Worm (Caenorhabditis elegans): Measurements from ENCODE around the gene cyn-1.

cyn-1 gene

DNA sequence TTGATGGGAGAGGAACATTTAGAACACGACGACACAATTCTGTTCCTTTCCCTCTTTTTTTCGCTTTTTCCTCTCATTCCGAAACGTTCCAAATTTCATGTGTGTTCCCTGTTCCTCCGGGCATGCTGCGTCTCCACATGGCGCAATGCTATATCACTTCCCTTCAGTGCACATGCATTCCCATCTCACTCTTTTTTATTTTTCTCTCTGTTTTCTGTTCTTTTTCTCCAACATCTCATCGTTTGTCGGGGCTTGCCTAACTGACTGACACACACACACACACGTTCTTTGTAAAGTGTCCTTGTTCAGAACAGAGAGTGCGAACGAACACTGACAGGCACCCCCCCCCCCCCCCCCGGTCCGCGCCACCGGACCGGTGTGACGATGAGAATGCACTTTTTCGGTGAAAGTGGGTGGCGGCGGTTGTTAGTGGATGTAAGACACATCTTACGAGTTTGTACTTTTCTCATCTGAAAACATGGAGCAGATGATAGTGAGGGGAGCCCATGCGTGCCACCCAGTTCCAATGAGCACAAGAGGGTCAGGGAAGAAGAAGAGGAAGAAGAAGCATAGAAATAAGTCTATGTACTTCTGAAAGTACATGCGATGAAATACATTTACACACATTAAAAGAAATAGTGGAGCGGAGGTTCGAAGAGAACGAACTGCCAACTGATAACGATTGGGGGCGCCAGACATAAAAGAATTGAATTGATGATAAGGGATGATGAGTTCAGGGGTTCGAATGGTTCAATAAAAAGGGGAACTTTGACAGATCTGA is 12.6 kb downstream of the cyn-1 start:
- TF ChIP-seq tbx-11 (GFP tag; IDR thresholded peaks at IDR 0.05), result no peak
- TF ChIP-seq tbx-37 (GFP tag; conservative IDR thresholded peaks at IDR 0.05), result no peak
- TF ChIP-seq ets-7 (tag; optimal IDR thresholded peaks at IDR 0.05), result no peak
- TF ChIP-seq hmg-4 (GFP tag; optimal IDR thresholded peaks at IDR 0.05), result no peak
- no peak for TF ChIP-seq ceh-13 (GFP tag; optimal IDR thresholded peaks at IDR 0.05)
- TF ChIP-seq hnd-1 (tag; optimal IDR thresholded peaks at IDR 0.05), result no peak
- TF ChIP-seq aly-1 (tag; optimal IDR thresholded peaks at IDR 0.05), result no peak
- no peak for TF ChIP-seq F13C5.2 (tag; optimal IDR thresholded peaks at IDR 0.05)
- TF ChIP-seq hmbx-1 (tag; optimal IDR thresholded peaks at IDR 0.05), result no peak
- no peak for TF ChIP-seq B0310.2 (tag; optimal IDR thresholded peaks at IDR 0.05)
- no peak for TF ChIP-seq tra-4 (tag; optimal IDR thresholded peaks at IDR 0.05)
- TF ChIP-seq sea-1 (GFP tag; conservative IDR thresholded peaks at IDR 0.05), result no peak
- no peak for TF ChIP-seq ceh-36 (tag; optimal IDR thresholded peaks at IDR 0.05)

ce11 chrV:14369412-14369811 is 13.5 kb downstream of the cyn-1 start:
- TF ChIP-seq tra-4 (tag; optimal IDR thresholded peaks at IDR 0.05) (no peak), F13C5.2 (tag; optimal IDR thresholded peaks at IDR 0.05) (no peak), pes-1 (GFP tag; IDR thresholded peaks at IDR 0.05) (no peak), ets-7 (tag; optimal IDR thresholded peaks at IDR 0.05) (no peak), scrt-1 (GFP tag; IDR thresholded peaks at IDR 0.05) (no peak), tbx-37 (GFP tag; conservative IDR thresholded peaks at IDR 0.05) (no peak), tbx-11 (GFP tag; IDR thresholded peaks at IDR 0.05) (no peak), aly-1 (tag; optimal IDR thresholded peaks at IDR 0.05) (no peak), ceh-13 (GFP tag; optimal IDR thresholded peaks at IDR 0.05) (no peak), hnd-1 (tag; optimal IDR thresholded peaks at IDR 0.05) (no peak), ceh-36 (tag; optimal IDR thresholded peaks at IDR 0.05) (no peak), hmbx-1 (tag; optimal IDR thresholded peaks at IDR 0.05) (no peak), B0310.2 (tag; optimal IDR thresholded peaks at IDR 0.05) (no peak), sea-1 (GFP tag; conservative IDR thresholded peaks at IDR 0.05) (no peak), hmg-4 (GFP tag; optimal IDR thresholded peaks at IDR 0.05) (no peak)

DNA sequence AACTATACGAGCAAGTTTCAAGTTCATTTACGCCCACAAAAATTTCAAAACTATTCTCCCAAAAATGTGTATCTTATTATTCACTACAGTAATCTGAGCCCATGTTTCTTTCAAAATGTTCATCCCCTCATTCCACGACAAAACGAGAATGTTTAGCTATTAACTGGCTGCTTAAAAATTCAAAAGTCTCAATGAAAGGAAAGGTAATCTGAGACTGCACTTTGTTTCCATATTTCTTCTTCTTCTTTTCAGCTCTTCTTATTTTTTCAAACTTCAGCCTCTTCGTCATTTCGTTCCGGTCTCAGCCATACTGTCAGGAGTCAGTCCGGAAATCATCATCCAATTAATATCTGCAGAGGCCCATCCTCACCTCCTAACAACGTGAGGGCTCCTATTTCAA is 16.9 kb downstream of the cyn-1 start, which contains the start of gene unc-39:
Gene unc-39 (plus strand): TSS at position 301 of the 400 bp plus-strand sequence.
- TF ChIP-seq scrt-1 (GFP tag; IDR thresholded peaks at IDR 0.05), result no peak
- no peak for TF ChIP-seq sea-1 (GFP tag; conservative IDR thresholded peaks at IDR 0.05)
- TF ChIP-seq tbx-37 (GFP tag; conservative IDR thresholded peaks at IDR 0.05), result no peak
- no peak for TF ChIP-seq hnd-1 (tag; optimal IDR thresholded peaks at IDR 0.05)
- TF ChIP-seq aly-1 (tag; optimal IDR thresholded peaks at IDR 0.05), result no peak
- no peak for TF ChIP-seq B0310.2 (tag; optimal IDR thresholded peaks at IDR 0.05)
- no peak for TF ChIP-seq ama-1 (optimal IDR thresholded peaks at IDR 0.05)
- TF ChIP-seq hmg-4 (GFP tag; optimal IDR thresholded peaks at IDR 0.05), result no peak
- no peak for TF ChIP-seq pes-1 (GFP tag; IDR thresholded peaks at IDR 0.05)
- TF ChIP-seq hmbx-1 (tag; optimal IDR thresholded peaks at IDR 0.05), result no peak

- TF ChIP-seq flt-1 (GFP tag; IDR thresholded peaks at IDR 0.05) (no peak), B0310.2 (tag; optimal IDR thresholded peaks at IDR 0.05) (no peak), tbx-37 (GFP tag; conservative IDR thresholded peaks at IDR 0.05) (no peak), ceh-13 (GFP tag; optimal IDR thresholded peaks at IDR 0.05) (no peak), ets-7 (tag; optimal IDR thresholded peaks at IDR 0.05) (no peak), tra-4 (tag; optimal IDR thresholded peaks at IDR 0.05) (no peak), hmg-4 (GFP tag; optimal IDR thresholded peaks at IDR 0.05) (no peak), ceh-36 (tag; optimal IDR thresholded peaks at IDR 0.05) (no peak), F13C5.2 (tag; optimal IDR thresholded peaks at IDR 0.05) (no peak)
These were observed 22.2 kb downstream of the cyn-1 start for ce11 chrV:14378052-14378451.

ce11 chrV:14378986-14379385 is 23.1 kb downstream of the cyn-1 start, which contains the start of gene npr-43:
Gene npr-43, minus strand, starts transcription at chrV:14379086.
- no peak for TF ChIP-seq ama-1 (optimal IDR thresholded peaks at IDR 0.05)
- no peak for TF ChIP-seq pes-1 (GFP tag; IDR thresholded peaks at IDR 0.05)

DNA sequence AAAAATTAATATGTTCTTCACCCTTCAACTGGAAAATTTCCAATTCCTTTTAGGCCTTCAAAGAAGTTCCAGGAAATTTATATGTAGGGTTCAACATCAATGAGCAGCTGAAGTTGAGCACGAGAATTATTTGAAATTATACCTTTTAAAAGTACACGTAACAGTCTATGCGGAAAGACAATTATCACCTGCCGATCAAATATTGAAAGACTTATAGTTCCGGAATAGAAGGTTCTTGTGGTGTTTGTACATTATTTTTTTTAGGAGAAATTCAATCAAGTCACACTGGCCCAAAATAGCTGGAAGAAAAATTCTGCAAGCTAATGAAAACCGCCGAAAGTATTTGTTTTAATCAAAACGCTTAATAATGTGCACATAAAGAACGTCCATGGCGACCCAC is 24.4 kb downstream of the cyn-1 start:
- no peak for TF ChIP-seq scrt-1 (GFP tag; IDR thresholded peaks at IDR 0.05)
- no peak for TF ChIP-seq hnd-1 (tag; optimal IDR thresholded peaks at IDR 0.05)
- no peak for TF ChIP-seq ceh-13 (GFP tag; optimal IDR thresholded peaks at IDR 0.05)
- TF ChIP-seq tra-4 (tag; optimal IDR thresholded peaks at IDR 0.05), result no peak
- no peak for TF ChIP-seq aly-1 (tag; optimal IDR thresholded peaks at IDR 0.05)
- TF ChIP-seq pes-1 (GFP tag; IDR thresholded peaks at IDR 0.05), result no peak
- TF ChIP-seq flt-1 (GFP tag; IDR thresholded peaks at IDR 0.05), result no peak
- TF ChIP-seq B0310.2 (tag; optimal IDR thresholded peaks at IDR 0.05), result no peak
- TF ChIP-seq tbx-11 (GFP tag; IDR thresholded peaks at IDR 0.05), result no peak
- TF ChIP-seq hmbx-1 (tag; optimal IDR thresholded peaks at IDR 0.05), result no peak
- no peak for TF ChIP-seq ama-1 (optimal IDR thresholded peaks at IDR 0.05)
- no peak for TF ChIP-seq ets-7 (tag; optimal IDR thresholded peaks at IDR 0.05)
- no peak for TF ChIP-seq hmg-4 (GFP tag; optimal IDR thresholded peaks at IDR 0.05)
- no peak for TF ChIP-seq F13C5.2 (tag; optimal IDR thresholded peaks at IDR 0.05)
- no peak for TF ChIP-seq sea-1 (GFP tag; conservative IDR thresholded peaks at IDR 0.05)
- no peak for TF ChIP-seq tbx-37 (GFP tag; conservative IDR thresholded peaks at IDR 0.05)
- TF ChIP-seq ceh-36 (tag; optimal IDR thresholded peaks at IDR 0.05), result no peak

DNA sequence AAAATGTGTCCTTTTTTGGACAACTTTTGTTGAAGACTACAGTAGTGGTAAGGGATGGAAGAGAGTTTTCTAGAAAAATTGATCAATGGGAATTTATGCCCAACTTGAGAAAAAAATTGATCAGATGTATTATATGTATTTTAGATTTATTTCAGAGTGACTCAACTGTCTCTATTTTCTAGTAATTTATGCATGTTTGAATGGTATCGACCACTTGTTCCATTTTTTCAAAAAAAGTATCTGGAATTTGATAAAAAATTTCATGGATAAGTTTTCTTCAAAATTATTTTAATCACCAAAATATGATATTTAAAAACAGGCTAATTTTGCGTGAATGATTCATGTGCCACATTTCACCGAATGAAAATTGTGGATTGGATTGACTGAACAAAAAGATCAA is 36.0 kb downstream of the cyn-1 start, which contains the start of gene C15H11.10:
Gene C15H11.10 (plus strand): TSS at position 301 of the 400 bp plus-strand sequence.
- TF ChIP-seq pes-1 (GFP tag; IDR thresholded peaks at IDR 0.05) (no peak), tra-4 (tag; optimal IDR thresholded peaks at IDR 0.05) (no peak), ama-1 (optimal IDR thresholded peaks at IDR 0.05) (no peak), hnd-1 (tag; optimal IDR thresholded peaks at IDR 0.05) (no peak), tbx-37 (GFP tag; conservative IDR thresholded peaks at IDR 0.05) (no peak)

All from whole organism, early embryonic.